Worm (Caenorhabditis elegans) whole organism, L4/young adult: ENCODE measurements around the gene C33G3.4.

ENCODE experiments used
- dao-5 ChIP-seq: sonication (generic microtip); optimal IDR thresholded peaks from 2 replicates; lab custom pipeline; 2016; ENCODE audit warnings: missing genotype, missing genetic modification characterization, moderate library complexity, missing compliant biosample characterization
- him-1 ChIP-seq: sonication (generic microtip); optimal IDR thresholded peaks from 2 replicates; lab custom pipeline; 2016; ENCODE audit warnings: missing genotype, missing genetic modification reagents, missing genetic modification characterization, missing compliant biosample characterization

- TF ChIP-seq dao-5 (tag; lab: Kevin White, UChicago) (no peak), him-1 (tag; lab: Kevin White, UChicago) (no peak)
These were observed 31.7 kb upstream of the C33G3.4 start for ce11 chrX:14039293-14039692.
